Worm (Caenorhabditis elegans): ENCODE data around the gene grd-14.

ce11 chrX:8507053-8507452 lies 7.2 kb downstream of the grd-14 start:
- no peak for TF ChIP-seq ceh-82 (tag; optimal IDR thresholded peaks at IDR 0.05)
- no peak for TF ChIP-seq mes-2 (tag; optimal IDR thresholded peaks at IDR 0.05; ENCODE audit: poor library complexity, severe bottlenecking)
- no peak for TF ChIP-seq ama-1 (optimal IDR thresholded peaks at IDR 0.05)
- no peak for TF ChIP-seq pqm-1 (tag; optimal IDR thresholded peaks at IDR 0.05)
- TF ChIP-seq lin-13 (GFP tag; optimal IDR thresholded peaks at IDR 0.05): no peak
- TF ChIP-seq nhr-42 (GFP tag; IDR thresholded peaks at IDR 0.05): no peak
- TF ChIP-seq nhr-77 (tag; optimal IDR thresholded peaks at IDR 0.05): no peak
- no peak for TF ChIP-seq mxl-3 (GFP tag; optimal IDR thresholded peaks at IDR 0.05)
- no peak for TF ChIP-seq dmd-8 (GFP tag; IDR thresholded peaks at IDR 0.05)
- TF ChIP-seq nhr-76 (tag; optimal IDR thresholded peaks at IDR 0.05): no peak
- TF ChIP-seq skn-1 (tag; optimal IDR thresholded peaks at IDR 0.05): no peak
